Worm (Caenorhabditis elegans) whole organism, L4 larva: ENCODE measurements around the gene snf-5.

Experiments used
- F26F4.8 ChIP-seq: fragments of 200-800 bp; sonication (Bioruptor generic); conservative IDR thresholded peaks from 2 replicates; pipeline ENCODE4 v1.3.6; 2022; ENCODE audit warnings: missing genetic modification characterization, missing compliant biosample characterization
- R02D3.7 ChIP-seq: fragments of 150-350 bp; sonication (generic microtip); optimal IDR thresholded peaks from 3 replicates; lab custom pipeline; 2014; ENCODE audit warnings: missing biosample characterization, missing genetic modification characterization
- Y48G9A.11 ChIP-seq: fragments of 200-800 bp; sonication (Bioruptor generic); IDR thresholded peaks from 2 replicates; pipeline ENCODE4 v1.3.6; 2022; ENCODE audit warnings: missing genetic modification reagents, missing genetic modification characterization, missing compliant biosample characterization
- ZK337.2 ChIP-seq: fragments of 200-800 bp; sonication (Bioruptor generic); IDR thresholded peaks from 2 replicates; pipeline ENCODE4 v1.3.6; 2022; ENCODE audit warnings: missing genetic modification reagents, missing genetic modification characterization, missing compliant biosample characterization
- aha-1 ChIP-seq: fragments of 150-350 bp; peaks from one replicate; lab custom pipeline; 2014; ENCODE audit warnings: missing biosample characterization, missing genetic modification characterization
- aly-2 ChIP-seq: sonication (generic microtip); optimal IDR thresholded peaks from 2 replicates; lab custom pipeline; 2018; ENCODE audit warnings: missing biosample characterization, missing genetic modification characterization
- ama-1 ChIP-seq: fragments of 150-350 bp; optimal IDR thresholded peaks from 2 replicates; lab custom pipeline; 2014; ENCODE audit warnings: inconsistent platforms, mixed read lengths
- arid-1 ChIP-seq: fragments of 200-800 bp; sonication (Bioruptor generic); conservative IDR thresholded peaks from 2 replicates; pipeline ENCODE4 v1.3.6; 2022; ENCODE audit warnings: missing genetic modification reagents, missing genetic modification characterization, missing compliant biosample characterization
- attf-4 ChIP-seq: sonication (generic microtip); optimal IDR thresholded peaks from 3 replicates; lab custom pipeline; 2017; ENCODE audit warnings: missing biosample characterization, missing genetic modification characterization
- ceh-20 ChIP-seq: fragments of 200-800 bp; sonication (Bioruptor generic); IDR thresholded peaks from 2 replicates; pipeline ENCODE4 v1.3.6; 2022; ENCODE audit warnings: missing genetic modification reagents, missing genetic modification characterization, missing compliant biosample characterization
- ceh-28 ChIP-seq: fragments of 150-350 bp; optimal IDR thresholded peaks from 2 replicates; lab custom pipeline; 2014; ENCODE audit warnings: missing biosample characterization, missing genetic modification reagents, missing genetic modification characterization
- ceh-44 ChIP-seq: fragments of 200-800 bp; sonication (Bioruptor generic); IDR thresholded peaks from 2 replicates; pipeline ENCODE4 v1.3.6; 2022; ENCODE audit warnings: missing genetic modification reagents, missing genetic modification characterization, missing compliant biosample characterization
- ceh-82 ChIP-seq: sonication (generic microtip); optimal IDR thresholded peaks from 2 replicates; lab custom pipeline; 2017; ENCODE audit warnings: missing biosample characterization, missing genetic modification characterization
- daf-12 ChIP-seq: fragments of 150-350 bp; optimal IDR thresholded peaks from 2 replicates; lab custom pipeline; 2014; ENCODE audit warnings: missing biosample characterization, missing genetic modification reagents, missing genetic modification characterization
- daf-16 ChIP-seq, 3 experiments: sonication (generic microtip); optimal IDR thresholded peaks; 2 replicates each; lab custom pipeline; 2016 to 2017; ENCODE audit warnings: missing genetic modification characterization in 3 of 3, missing genetic modification reagents in 3 of 3, mild to moderate bottlenecking in 2 of 3, missing compliant biosample characterization in 2 of 3, missing biosample characterization in 1 of 3, moderate library complexity in 1 of 3
- daf-19 ChIP-seq: fragments of 200-800 bp; sonication (Bioruptor generic); conservative IDR thresholded peaks from 2 replicates; pipeline ENCODE4 v1.3.6; 2022; ENCODE audit warnings: missing genetic modification characterization, missing compliant biosample characterization
- daf-8 ChIP-seq: fragments of 200-800 bp; sonication (Bioruptor generic); IDR thresholded peaks from 2 replicates; pipeline ENCODE4 v1.3.6; 2022; ENCODE audit warnings: missing genetic modification characterization, missing compliant biosample characterization
- dmd-8 ChIP-seq: fragments of 200-800 bp; sonication (Bioruptor generic); IDR thresholded peaks from 2 replicates; pipeline ENCODE4 v1.3.6; 2022; ENCODE audit warnings: missing genetic modification characterization, missing compliant biosample characterization
- dmd-9 ChIP-seq: fragments of 200-800 bp; sonication (Bioruptor generic); IDR thresholded peaks from 2 replicates; pipeline ENCODE4 v1.3.6; 2022; ENCODE audit warnings: missing genetic modification reagents, missing genetic modification characterization, missing compliant biosample characterization
- dpl-1 ChIP-seq: fragments of 150-350 bp; optimal IDR thresholded peaks from 2 replicates; lab custom pipeline; 2014; ENCODE audit warnings: missing biosample characterization, missing genetic modification reagents, missing genetic modification characterization
- duxl-1 ChIP-seq: sonication (generic microtip); optimal IDR thresholded peaks from 2 replicates; lab custom pipeline; 2016; ENCODE audit warnings: mild to moderate bottlenecking, missing genetic modification characterization, moderate library complexity, missing compliant biosample characterization; ENCODE audit not compliant: poor library complexity
- dve-1 ChIP-seq: sonication (generic microtip); optimal IDR thresholded peaks from 2 replicates; lab custom pipeline; 2017; ENCODE audit warnings: antibody characterized with exemption, mild to moderate bottlenecking, missing genetic modification characterization, missing compliant biosample characterization; ENCODE audit not compliant: insufficient read depth
- fkh-10 ChIP-seq: fragments of 150-350 bp; optimal IDR thresholded peaks from 2 replicates; lab custom pipeline; 2014; ENCODE audit warnings: missing biosample characterization, missing genetic modification reagents, missing genetic modification characterization
- gei-8 ChIP-seq: fragments of 200-800 bp; sonication (Bioruptor generic); optimal IDR thresholded peaks from 2 replicates; lab custom pipeline; 2018; ENCODE audit warnings: mild to moderate bottlenecking, missing genetic modification characterization, missing compliant biosample characterization
- hif-1 ChIP-seq, 2 experiments: sonication (generic microtip); optimal IDR thresholded peaks; 2 replicates each; lab custom pipeline; 2016 to 2017; ENCODE audit warnings: missing compliant biosample characterization in 2 of 2, missing genetic modification characterization in 2 of 2, missing genetic modification reagents in 2 of 2, missing genotype in 2 of 2, mild to moderate bottlenecking in 1 of 2
- hlh-30 ChIP-seq: sonication (generic microtip); optimal IDR thresholded peaks from 2 replicates; lab custom pipeline; 2017; ENCODE audit warnings: antibody characterized with exemption, mild to moderate bottlenecking, missing genetic modification characterization, missing compliant biosample characterization; ENCODE audit not compliant: insufficient read depth
- hmg-1.1 ChIP-seq: fragments of 200-800 bp; sonication (Bioruptor generic); IDR thresholded peaks from 2 replicates; pipeline ENCODE4 v1.3.6; 2022; ENCODE audit warnings: missing genetic modification reagents, missing genetic modification characterization, missing compliant biosample characterization
- lim-7 ChIP-seq: fragments of 200-800 bp; sonication (Bioruptor generic); IDR thresholded peaks from 2 replicates; pipeline ENCODE4 v1.3.6; 2022; ENCODE audit warnings: missing genetic modification characterization, missing compliant biosample characterization
- lin-13 ChIP-seq: fragments of 150-350 bp; optimal IDR thresholded peaks from 2 replicates; lab custom pipeline; 2014; ENCODE audit warnings: missing biosample characterization, missing genetic modification reagents, missing genetic modification characterization
- lin-38 ChIP-seq: fragments of 200-800 bp; sonication (Bioruptor generic); IDR thresholded peaks from 2 replicates; pipeline ENCODE4 v1.3.6; 2022; ENCODE audit warnings: missing genetic modification reagents, missing genetic modification characterization, missing compliant biosample characterization
- lsy-2 ChIP-seq, 2 experiments: fragments of 150-350 bp in 1 of 2; sonication (generic microtip) in 1 of 2; optimal IDR thresholded peaks; 2 replicates each; lab custom pipeline; 2014 to 2017; ENCODE audit warnings: missing biosample characterization in 2 of 2, missing genetic modification characterization in 2 of 2
- madf-9 ChIP-seq: fragments of 200-800 bp; sonication (Bioruptor generic); conservative IDR thresholded peaks from 2 replicates; pipeline ENCODE4 v1.3.6; 2022; ENCODE audit warnings: missing genetic modification reagents, missing genetic modification characterization, missing compliant biosample characterization
- mdt-29 ChIP-seq: fragments of 200-800 bp; sonication (Bioruptor generic); IDR thresholded peaks from 2 replicates; pipeline ENCODE4 v1.3.6; 2022; ENCODE audit warnings: missing genetic modification reagents, missing genetic modification characterization, missing compliant biosample characterization
- mep-1 ChIP-seq: fragments of 150-350 bp; sonication (generic microtip); optimal IDR thresholded peaks from 3 replicates; lab custom pipeline; 2014; ENCODE audit warnings: missing biosample characterization, missing genetic modification characterization
- mes-2 ChIP-seq: sonication (generic microtip); optimal IDR thresholded peaks from 2 replicates; lab custom pipeline; 2016; ENCODE audit warnings: missing genotype, mild to moderate bottlenecking, missing genetic modification characterization, missing compliant biosample characterization; ENCODE audit not compliant: poor library complexity, severe bottlenecking
- mxl-2 ChIP-seq: fragments of 200-800 bp; sonication (Bioruptor generic); conservative IDR thresholded peaks from 2 replicates; pipeline ENCODE4 v1.3.6; 2022; ENCODE audit warnings: missing genetic modification reagents, missing genetic modification characterization, missing compliant biosample characterization
- mxl-3 ChIP-seq: fragments of 200-800 bp; sonication (Bioruptor generic); optimal IDR thresholded peaks from 2 replicates; lab custom pipeline; 2018; ENCODE audit warnings: mild to moderate bottlenecking, missing genetic modification characterization, missing compliant biosample characterization
- nhr-102 ChIP-seq: sonication (generic microtip); optimal IDR thresholded peaks from 2 replicates; lab custom pipeline; 2016; ENCODE audit warnings: mild to moderate bottlenecking, missing genetic modification characterization, moderate library complexity, missing compliant biosample characterization
- nhr-111 ChIP-seq: fragments of 200-800 bp; sonication (Bioruptor generic); optimal IDR thresholded peaks from 2 replicates; lab custom pipeline; 2018; ENCODE audit warnings: mild to moderate bottlenecking, missing genetic modification characterization, missing compliant biosample characterization
- nhr-41 ChIP-seq: fragments of 200-800 bp; sonication (Bioruptor generic); IDR thresholded peaks from 2 replicates; pipeline ENCODE4 v1.3.6; 2022; ENCODE audit warnings: missing genetic modification reagents, missing genetic modification characterization, missing compliant biosample characterization
- nhr-76 ChIP-seq: fragments of 150-350 bp; optimal IDR thresholded peaks from 2 replicates; lab custom pipeline; 2014; ENCODE audit warnings: missing biosample characterization, missing genetic modification characterization
- sdz-12 ChIP-seq: fragments of 200-800 bp; sonication (Bioruptor generic); optimal IDR thresholded peaks from 2 replicates; lab custom pipeline; 2018; ENCODE audit warnings: mild to moderate bottlenecking, missing genetic modification characterization, missing compliant biosample characterization
- spr-1 ChIP-seq: sonication (generic microtip); optimal IDR thresholded peaks from 2 replicates; lab custom pipeline; 2016; ENCODE audit warnings: mild to moderate bottlenecking, missing genetic modification characterization, missing compliant biosample characterization
- spr-3 ChIP-seq: fragments of 200-800 bp; sonication (Bioruptor generic); optimal IDR thresholded peaks from 2 replicates; lab custom pipeline; 2018; ENCODE audit warnings: mild to moderate bottlenecking, missing genetic modification characterization, missing compliant biosample characterization
- tag-97 ChIP-seq: fragments of 200-800 bp; sonication (Bioruptor generic); IDR thresholded peaks from 2 replicates; pipeline ENCODE4 v1.3.6; 2022; ENCODE audit warnings: missing genetic modification characterization, missing compliant biosample characterization
- unc-130 ChIP-seq: sonication (generic microtip); optimal IDR thresholded peaks from 2 replicates; lab custom pipeline; 2016; ENCODE audit warnings: missing genetic modification reagents, missing genetic modification characterization, missing compliant biosample characterization
- unc-39 ChIP-seq: sonication (generic microtip); optimal IDR thresholded peaks from 2 replicates; lab custom pipeline; 2017; ENCODE audit warnings: missing biosample characterization, missing genetic modification characterization
- vab-7 ChIP-seq: fragments of 200-800 bp; sonication (Bioruptor generic); IDR thresholded peaks from 2 replicates; pipeline ENCODE4 v1.3.6; 2022; ENCODE audit warnings: missing genetic modification reagents, missing genetic modification characterization, missing compliant biosample characterization
- zag-1 ChIP-seq: fragments of 150-350 bp; optimal IDR thresholded peaks from 2 replicates; lab custom pipeline; 2014; ENCODE audit warnings: missing biosample characterization, missing genetic modification characterization

Gene snf-5

ce11 chrII:12865604-12866003 is at the start of gene snf-5:
Gene snf-5 (minus strand): TSS chrII:12865785.
- TF ChIP-seq lin-38 (GFP tag; lab: Robert Waterston, UW) (no peak), lim-7 (GFP tag; lab: Robert Waterston, UW) (no peak), spr-3 (no peak), unc-39 (tag; lab: Kevin White, UChicago) (no peak), zag-1 (tag; lab: Kevin White, UChicago) (no peak), F26F4.8 (no peak), nhr-76 (tag; lab: Kevin White, UChicago) (no peak), lin-13 (no peak), R02D3.7 (no peak)

ce11 chrII:12914514-12915075 is 49.0 kb upstream of the snf-5 start, which contains the start of gene F35C5.12:
Gene F35C5.12 (minus strand): TSS chrII:12914564.
- peak; percentile 12 for TF ChIP-seq dve-1
- TF ChIP-seq nhr-41 (GFP tag; lab: Robert Waterston, UW) = no peak
- no peak for TF ChIP-seq madf-9
- no peak for TF ChIP-seq attf-4 (tag; lab: Kevin White, UChicago)
- TF ChIP-seq mep-1 (tag; lab: Kevin White, UChicago) = no peak
- TF ChIP-seq hif-1 (tag; optimal IDR thresholded peaks at IDR 0.05; lab: Kevin White, UChicago) = peak in 1 of 2 experiments; percentile 57
- TF ChIP-seq F26F4.8 = no peak
- TF ChIP-seq mxl-2 = no peak
- no peak for TF ChIP-seq arid-1 (GFP tag; lab: Robert Waterston, UW)
- TF ChIP-seq ceh-20 (GFP tag; lab: Robert Waterston, UW) = no peak
- TF ChIP-seq ceh-28 (tag; lab: Kevin White, UChicago) = no peak
- no peak for TF ChIP-seq hlh-30 (tag; lab: Kevin White, UChicago)
- TF ChIP-seq mxl-3 (GFP tag; lab: Kevin White, UChicago) = no peak
- TF ChIP-seq tag-97 (GFP tag; lab: Robert Waterston, UW) = no peak
- peak; percentile 50; the same call in 1 of the 2 replicates for TF ChIP-seq ZK337.2 (GFP tag; lab: Robert Waterston, UW)
- TF ChIP-seq ceh-44 (GFP tag; lab: Robert Waterston, UW) = 0 out of 2 replicates have a peak, but pooled peaks have one; percentile 34
- TF ChIP-seq aha-1 (tag; lab: Kevin White, UChicago) = peak; percentile 66
- TF ChIP-seq nhr-111 (GFP tag; lab: Kevin White, UChicago) = no peak
- no peak for TF ChIP-seq gei-8 (GFP tag; lab: Kevin White, UChicago)
- TF ChIP-seq daf-12 (tag; lab: Kevin White, UChicago) = no peak
- no peak for TF ChIP-seq sdz-12 (GFP tag; lab: Kevin White, UChicago)
- no peak for TF ChIP-seq vab-7
- TF ChIP-seq dmd-9 (GFP tag; lab: Robert Waterston, UW) = 0 out of 2 replicates have a peak, but pooled peaks have one; percentile 44
- peak; percentile 10 for TF ChIP-seq duxl-1
- no peak for TF ChIP-seq nhr-102 (tag; lab: Kevin White, UChicago)
- no peak for TF ChIP-seq aly-2 (tag; lab: Kevin White, UChicago)
- no peak for TF ChIP-seq dmd-8 (GFP tag; lab: Robert Waterston, UW)
- no peak for TF ChIP-seq mdt-29 (GFP tag; lab: Robert Waterston, UW)
- TF ChIP-seq daf-16 (GFP tag; optimal IDR thresholded peaks at IDR 0.05; lab: Kevin White, UChicago) = no peak
- no peak for TF ChIP-seq daf-16 (tag; optimal IDR thresholded peaks at IDR 0.05; lab: Kevin White, UChicago)
- TF ChIP-seq daf-19 (GFP tag; lab: Robert Waterston, UW) = no peak
- TF ChIP-seq daf-8 (GFP tag; lab: Robert Waterston, UW) = no peak
- peak; percentile 85 for TF ChIP-seq Y48G9A.11 (GFP tag; lab: Robert Waterston, UW)
- no peak for TF ChIP-seq fkh-10 (GFP tag; lab: Kevin White, UChicago)
- TF ChIP-seq dpl-1 (GFP tag; lab: Kevin White, UChicago) = peak; percentile 93
- TF ChIP-seq unc-130 = peak; percentile 36
- TF ChIP-seq mes-2 = peak; percentile 96
- no peak for TF ChIP-seq ceh-82 (tag; lab: Kevin White, UChicago)
- TF ChIP-seq spr-1 (tag; lab: Kevin White, UChicago) = no peak
- TF ChIP-seq lsy-2 (tag; optimal IDR thresholded peaks at IDR 0.05; lab: Kevin White, UChicago) = no peak
- no peak for TF ChIP-seq ama-1 (lab: Kevin White, UChicago)
- TF ChIP-seq hmg-1.1 = no peak
